Comparison of ENCODE assay signal across 4 worm cellular contexts in genomic region chrX:10192-10591, ce11.
TF ChIP-seq lines count a peak whose summit lies in the region.

No protein-coding gene starts in this region.

TF ChIP-seq in whole organism, L1 larva, 84 proteins besides CTCF, POLR2A, EP300 and RAD21:
- 0 out of 2 replicates have a peak, but pooled peaks have one; percentile 14 for TF ChIP-seq grh-1 (GFP tag; IDR thresholded peaks at IDR 0.05; lab: Robert Waterston, UW)
- TF ChIP-seq isw-1 (GFP tag; IDR thresholded peaks at IDR 0.05; lab: Robert Waterston, UW), result no peak

TF ChIP-seq in whole organism, L4 larva, 104 proteins besides CTCF, POLR2A, EP300 and RAD21:
- TF ChIP-seq D1046.2 (GFP tag; IDR thresholded peaks at IDR 0.05; lab: Robert Waterston, UW), result 0 out of 2 replicates have a peak, but pooled peaks have one; percentile 62
- no peak for TF ChIP-seq unc-39 (tag; optimal IDR thresholded peaks at IDR 0.05; lab: Kevin White, UChicago)
- TF ChIP-seq madf-9 (GFP tag; conservative IDR thresholded peaks at IDR 0.05; lab: Robert Waterston, UW), result no peak
- TF ChIP-seq nhr-42 (GFP tag; IDR thresholded peaks at IDR 0.05; lab: Robert Waterston, UW), result no peak
- TF ChIP-seq nhr-6 (tag; optimal IDR thresholded peaks at IDR 0.05; lab: Kevin White, UChicago), result no peak
- TF ChIP-seq snpc-4 (tag; optimal IDR thresholded peaks at IDR 0.05; lab: Kevin White, UChicago), result no peak
- TF ChIP-seq madf-5 (GFP tag; IDR thresholded peaks at IDR 0.05; lab: Robert Waterston, UW), result no peak
- TF ChIP-seq lin-29 (GFP tag; IDR thresholded peaks at IDR 0.05; lab: Robert Waterston, UW), result no peak
- TF ChIP-seq nhr-28 (tag; optimal IDR thresholded peaks at IDR 0.05; lab: Kevin White, UChicago), result no peak
- no peak for TF ChIP-seq daf-12 (tag; optimal IDR thresholded peaks at IDR 0.05; lab: Kevin White, UChicago)
- 0 out of 2 replicates have a peak, but pooled peaks have one; percentile 28 for TF ChIP-seq dmd-9 (GFP tag; IDR thresholded peaks at IDR 0.05; lab: Robert Waterston, UW)
- TF ChIP-seq ztf-11 (tag; optimal IDR thresholded peaks at IDR 0.05; lab: Kevin White, UChicago), result no peak
- no peak for TF ChIP-seq hmg-1.1 (GFP tag; IDR thresholded peaks at IDR 0.05; lab: Robert Waterston, UW)
- TF ChIP-seq ceh-44 (GFP tag; IDR thresholded peaks at IDR 0.05; lab: Robert Waterston, UW), result no peak
- TF ChIP-seq nhr-11 (tag; optimal IDR thresholded peaks at IDR 0.05; lab: Kevin White, UChicago), result no peak
- TF ChIP-seq Y5F2A.4 (GFP tag; optimal IDR thresholded peaks at IDR 0.05; lab: Kevin White, UChicago), result no peak
- TF ChIP-seq pqm-1 (tag; optimal IDR thresholded peaks at IDR 0.05; lab: Kevin White, UChicago), result no peak

TF ChIP-seq in whole organism, midembryonic, 9 proteins besides CTCF, POLR2A, EP300 and RAD21:
- TF ChIP-seq flt-1 (GFP tag; IDR thresholded peaks at IDR 0.05; lab: Robert Waterston, UW) (no peak), med-1 (GFP tag; optimal IDR thresholded peaks at IDR 0.05; lab: Kevin White, UChicago; ENCODE audit: insufficient read depth) (no peak), T22C8.4 (GFP tag; IDR thresholded peaks at IDR 0.05; lab: Robert Waterston, UW) (no peak), tab-1 (GFP tag; IDR thresholded peaks at IDR 0.05; lab: Robert Waterston, UW) (peak; percentile 64; the same call in 1 of the 2 replicates), klf-2 (GFP tag; conservative IDR thresholded peaks at IDR 0.05; lab: Robert Waterston, UW) (no peak)

TF ChIP-seq in whole organism, young adult, 124 proteins besides CTCF, POLR2A, EP300 and RAD21:
- 0 out of 2 replicates have a peak, but pooled peaks have one; percentile 40 for TF ChIP-seq lag-1 (GFP tag; IDR thresholded peaks at IDR 0.05; lab: Robert Waterston, UW)
- no peak for TF ChIP-seq lsy-27 (tag; optimal IDR thresholded peaks at IDR 0.05; lab: Kevin White, UChicago; ENCODE audit: borderline replicate concordance, insufficient read depth)
- no peak for TF ChIP-seq snpc-4 (GFP tag; optimal IDR thresholded peaks at IDR 0.05; lab: Kevin White, UChicago)
- TF ChIP-seq snpc-4 (tag; optimal IDR thresholded peaks at IDR 0.05; lab: Kevin White, UChicago), result no peak
- TF ChIP-seq ama-1 (optimal IDR thresholded peaks at IDR 0.05; lab: Kevin White, UChicago), result no peak
- TF ChIP-seq ama-1 (GFP tag; optimal IDR thresholded peaks at IDR 0.05; lab: Kevin White, UChicago), result no peak
TF ChIP-seq in whole organism, young adult: peak in this region for 1.
